Fruit fly (Drosophila melanogaster) whole organism, larva: Measurements from ENCODE around the gene Cp19.

ENCODE experiments used
- noc ChIP-seq: fragments of 200-800 bp; sonication (Bioruptor generic); optimal IDR thresholded peaks from 3 replicates; lab custom pipeline; 2019; ENCODE audit warnings: missing biosample characterization, mild to moderate bottlenecking, missing genetic modification characterization, moderate library complexity

The Cp19 gene

DNA sequence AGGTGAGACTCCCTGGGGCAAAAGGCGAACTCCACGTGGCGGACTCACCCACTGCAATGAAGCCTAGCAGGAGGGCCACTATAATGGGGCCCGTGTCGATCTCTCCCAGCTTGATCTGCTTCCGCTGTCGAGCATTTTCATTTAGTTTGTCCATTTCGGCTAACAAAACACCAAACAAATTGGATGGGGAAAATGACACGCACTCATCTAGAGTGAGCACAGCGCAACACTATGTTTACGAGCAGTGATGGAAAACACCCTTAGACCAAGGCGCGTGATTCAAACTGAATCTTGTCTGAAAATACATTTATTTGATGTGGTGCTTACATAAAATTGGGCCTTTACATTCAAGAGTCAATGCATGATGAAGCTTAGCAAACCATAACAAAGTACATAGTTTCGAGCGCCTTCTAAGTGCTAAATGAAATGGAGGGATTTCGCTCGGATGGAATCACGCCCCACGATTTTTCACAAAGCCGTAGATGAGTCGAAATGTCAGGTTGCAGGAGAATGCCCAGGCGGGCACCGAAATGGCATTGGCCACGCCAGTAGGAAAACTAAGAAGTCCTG is 9.6 kb upstream of the Cp19 start, which contains the start of gene SrpRbeta:
TSS of gene SrpRbeta (minus strand) at position 236 of the 570 bp plus-strand sequence.
- peak; percentile 43 for TF ChIP-seq noc (tag; lab: Kevin White, UChicago)

DNA sequence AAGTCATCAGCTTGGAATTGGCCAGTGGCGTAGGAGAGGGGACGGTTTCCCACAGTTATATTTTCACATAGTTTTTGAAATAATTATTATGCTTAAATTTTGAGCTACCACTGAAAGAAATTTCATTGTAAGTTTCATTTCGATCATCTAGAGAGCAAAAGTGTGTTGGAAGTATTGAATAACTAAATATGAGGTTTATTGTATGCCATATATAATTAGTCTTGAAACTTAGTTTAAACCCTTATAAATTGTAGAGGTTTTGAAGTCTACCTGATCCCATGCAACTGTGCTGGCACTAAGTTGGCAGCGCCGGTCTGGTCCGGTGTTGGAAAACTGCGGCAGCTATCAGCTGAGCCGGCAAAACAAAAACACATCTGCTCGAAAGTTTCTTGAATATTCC is 8.5 kb upstream of the Cp19 start, which contains the start of the genes CG32022 and CG6511:
TSS of gene CG32022 (minus strand) at position 128 of the 400 bp plus-strand sequence.
TSS of gene CG6511 (plus strand) at position 180 of the 400 bp plus-strand sequence.
- peak; percentile 98 for TF ChIP-seq noc (tag; lab: Kevin White, UChicago)

DNA sequence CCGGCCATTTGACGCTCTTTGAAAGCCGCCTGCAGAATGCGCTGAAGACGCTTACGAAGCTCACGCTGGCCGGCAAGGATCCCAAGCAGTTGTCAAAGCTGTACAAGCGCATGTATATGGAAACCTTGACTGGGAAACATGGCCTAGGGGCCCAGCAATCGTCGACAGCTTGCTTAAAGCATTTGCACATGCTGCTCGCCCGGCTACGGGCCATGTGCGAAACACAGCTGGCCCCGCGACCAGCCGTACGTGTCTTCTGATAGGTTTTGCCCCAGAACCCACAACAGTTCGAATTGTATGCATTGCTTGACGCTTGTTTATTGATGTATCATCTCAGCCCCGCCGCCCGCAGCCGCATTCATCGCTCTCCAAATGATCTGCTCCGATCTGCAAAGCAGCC is 4.4 kb upstream of the Cp19 start:
- TF ChIP-seq noc (tag; lab: Kevin White, UChicago) = no peak

DNA sequence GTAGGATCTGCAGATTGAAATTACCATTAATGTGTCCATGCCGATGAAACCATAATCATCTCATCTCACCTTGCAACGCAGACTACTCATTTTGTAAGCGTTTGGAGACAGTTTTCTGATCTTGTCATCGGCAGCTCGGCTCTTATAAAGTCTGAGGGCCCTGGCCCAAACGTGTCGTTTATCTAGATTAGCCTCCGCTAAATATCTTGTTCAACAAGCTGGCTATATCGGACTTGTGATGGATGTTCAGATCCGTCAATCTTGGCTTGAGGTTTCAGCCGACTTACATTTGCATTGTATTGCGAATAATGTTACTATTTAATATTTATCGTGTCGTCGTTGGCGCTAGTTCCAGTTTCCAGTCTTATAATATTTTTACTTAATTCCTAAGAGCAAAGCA is 4.0 kb upstream of the Cp19 start, which contains the start of gene CG43965:
TSS of gene CG43965 (minus strand) at position 101 of the 400 bp plus-strand sequence.
- TF ChIP-seq noc (tag; lab: Kevin White, UChicago) = no peak

DNA sequence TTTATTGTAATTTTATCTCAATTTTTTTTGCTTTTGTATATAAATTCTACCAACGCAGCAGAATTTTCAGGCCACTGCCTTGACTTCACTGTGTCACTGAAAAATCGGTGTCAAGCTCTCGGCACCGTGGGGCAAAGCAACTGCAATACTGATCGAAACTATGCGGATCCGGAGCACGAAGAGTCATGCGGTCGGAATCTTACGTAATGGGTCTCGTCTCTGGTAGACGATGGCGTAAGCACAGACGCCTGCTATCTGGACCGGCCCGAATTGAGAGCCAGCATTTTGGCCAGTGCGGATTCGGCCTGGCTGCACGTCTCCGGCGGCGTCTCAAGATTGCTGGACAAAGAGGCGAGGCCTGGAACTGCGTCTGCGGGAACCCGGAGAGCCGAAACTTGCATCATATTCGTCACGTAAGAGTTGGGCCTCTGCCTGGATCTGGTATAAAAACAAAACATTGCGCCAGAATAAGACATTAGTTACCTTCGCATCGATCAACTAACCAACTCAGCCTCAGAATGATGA is 3.3 kb upstream of the Cp19 start, which contains the start of gene Cp18:
TSS of gene Cp18 (plus strand) at position 475 of the 525 bp plus-strand sequence.
- no peak for TF ChIP-seq noc (tag; lab: Kevin White, UChicago)

DNA sequence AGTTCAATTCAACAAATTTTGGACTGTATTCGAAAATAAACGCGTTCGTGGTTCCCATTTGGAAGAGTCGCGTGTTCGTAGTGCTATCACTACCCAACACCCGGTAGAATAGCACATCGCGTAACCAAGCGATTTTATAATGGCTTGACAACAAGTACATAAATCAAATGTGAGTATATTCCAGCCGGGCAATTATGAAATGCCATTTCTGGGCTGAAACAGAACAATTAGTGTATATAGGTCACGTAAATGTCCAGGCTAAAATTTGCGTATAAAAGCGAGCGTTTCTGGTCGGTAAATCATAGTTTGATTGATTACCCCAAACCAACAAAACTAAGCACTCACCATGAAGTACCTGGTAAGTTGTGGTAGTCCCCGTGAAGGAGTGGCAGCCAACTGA is 1.5 kb upstream of the Cp19 start, which contains the start of gene Cp15:
TSS of gene Cp15 (plus strand) at position 301 of the 400 bp plus-strand sequence.
- TF ChIP-seq noc (tag; lab: Kevin White, UChicago) = no peak

DNA sequence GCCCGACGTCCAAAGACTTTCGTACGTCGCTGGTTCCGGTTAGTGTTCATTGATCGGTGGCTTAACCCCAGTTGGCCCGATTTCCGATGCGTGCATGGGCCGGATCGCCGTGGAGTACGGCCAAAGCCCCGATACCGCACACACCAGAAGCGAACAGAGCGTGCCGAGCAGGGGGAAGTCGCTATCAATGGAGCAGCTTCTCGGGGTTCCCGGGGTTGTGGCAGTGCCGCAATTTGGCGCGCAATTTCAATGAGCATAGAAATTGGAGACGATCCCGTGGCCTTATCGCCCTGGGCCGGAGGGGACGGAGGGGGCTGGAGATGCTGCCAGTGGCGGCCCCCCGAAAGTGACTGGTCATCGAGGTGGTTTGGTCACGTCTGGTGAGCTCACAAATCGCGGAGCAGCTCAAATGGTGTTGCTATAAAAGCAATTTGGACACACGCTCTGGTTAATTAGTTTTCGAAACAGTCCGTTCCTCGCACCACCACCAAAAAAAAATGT is 1.9 kb downstream of the Cp19 start, which contains the start of gene Cp16:
TSS of gene Cp16 (plus strand) at position 451 of the 501 bp plus-strand sequence.
- no peak for TF ChIP-seq noc (tag; lab: Kevin White, UChicago)

DNA sequence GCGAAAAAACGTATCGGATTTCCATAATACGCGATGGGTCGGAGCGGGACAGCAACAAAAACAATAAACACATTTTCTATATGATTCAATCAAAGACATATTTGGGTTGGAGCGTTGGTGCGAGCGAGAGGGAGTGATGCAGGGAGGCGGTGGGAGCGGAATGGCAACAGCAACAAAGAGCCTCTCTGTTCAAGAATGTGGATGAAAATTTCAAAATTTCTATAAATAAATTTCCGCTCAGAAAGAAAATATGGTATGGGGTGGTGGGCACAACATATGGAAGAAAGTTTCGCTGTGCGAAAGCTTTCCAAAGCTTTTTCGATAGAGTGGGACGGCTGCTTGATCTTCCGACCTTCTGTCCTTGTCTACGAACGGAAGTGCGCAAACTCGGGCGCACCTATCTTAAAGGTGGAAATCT is 11.4 kb downstream of the Cp19 start:
- TF ChIP-seq noc (tag; lab: Kevin White, UChicago) = no peak

DNA sequence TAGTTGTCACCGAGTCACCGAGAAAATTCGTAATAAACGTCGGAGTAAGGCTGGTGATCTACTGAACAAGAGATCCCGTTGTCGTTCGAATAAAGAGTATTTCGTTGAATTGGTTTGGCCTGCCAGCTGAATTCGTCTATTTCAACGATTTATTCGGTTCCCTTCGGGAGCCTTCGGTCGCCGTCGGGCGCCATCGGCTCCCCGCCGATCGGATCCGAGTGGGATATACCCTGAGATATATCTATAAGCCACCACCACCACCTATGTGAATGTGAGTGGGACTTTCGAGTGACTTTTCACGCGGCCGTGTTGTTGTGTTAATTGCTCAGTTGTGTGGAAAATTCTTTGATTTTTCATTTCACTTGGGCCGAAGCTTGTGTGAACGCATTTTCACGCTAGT is 15.5 kb downstream of the Cp19 start, which contains the start of gene Prm:
TSS of gene Prm (minus strand) at position 101 of the 400 bp plus-strand sequence.
- TF ChIP-seq noc (tag; lab: Kevin White, UChicago) = no peak

DNA sequence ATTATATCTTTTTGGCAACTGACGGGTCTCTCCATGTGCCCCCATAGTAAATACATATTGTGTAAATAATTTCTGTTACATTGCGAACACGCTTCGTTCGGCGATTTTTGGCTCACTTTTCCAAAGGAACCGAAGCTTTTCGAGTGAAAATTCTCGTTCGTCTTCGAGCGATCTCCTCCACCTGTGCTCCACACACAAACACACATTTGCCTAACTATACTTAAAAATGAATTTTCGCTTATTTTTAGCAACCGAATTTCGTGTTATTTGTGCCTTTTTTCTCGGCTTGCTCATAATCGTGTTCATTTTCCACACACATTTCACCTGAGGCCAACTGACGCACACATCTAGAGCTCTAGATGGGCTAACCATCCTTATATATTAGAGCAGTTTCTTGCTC is 16.9 kb downstream of the Cp19 start:
- TF ChIP-seq noc (tag; lab: Kevin White, UChicago) = no peak

DNA sequence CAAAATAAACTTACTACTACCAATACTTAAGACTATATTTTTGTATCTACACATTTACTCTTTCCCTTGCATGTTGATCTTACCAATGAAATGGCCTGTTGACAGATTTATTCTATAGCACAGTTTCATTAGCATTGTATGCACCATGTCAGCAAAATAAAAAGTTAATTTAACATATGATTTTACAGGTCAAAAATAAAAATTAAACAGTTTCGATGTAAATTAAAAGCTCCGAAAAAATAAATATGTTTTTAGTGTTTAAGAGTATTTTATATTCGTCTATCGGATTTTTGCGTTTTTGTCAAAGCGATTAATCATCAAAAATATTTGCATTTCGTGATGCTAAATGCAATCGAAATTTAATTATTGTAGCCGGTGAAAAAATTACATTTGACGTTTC is 18.7 kb downstream of the Cp19 start:
- no peak for TF ChIP-seq noc (tag; lab: Kevin White, UChicago)

DNA sequence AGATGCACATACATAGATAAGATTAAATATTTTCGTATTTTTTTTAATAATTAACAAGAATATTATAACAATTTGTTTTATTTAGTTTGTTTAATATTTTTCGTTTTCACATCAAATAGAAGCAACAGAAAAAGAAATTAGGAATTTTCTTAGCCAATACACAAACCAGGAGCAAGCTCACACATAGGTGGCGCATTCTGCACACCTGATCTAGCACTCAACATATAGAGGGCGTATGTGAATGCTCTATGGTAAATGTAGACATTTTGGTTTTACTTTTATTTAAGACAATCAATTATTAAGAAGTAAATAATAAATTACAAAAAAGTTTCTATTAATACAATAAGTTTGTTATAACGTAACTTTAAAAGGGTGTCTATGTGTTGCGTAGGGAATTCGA is 19.2 kb downstream of the Cp19 start:
- no peak for TF ChIP-seq noc (tag; lab: Kevin White, UChicago)

DNA sequence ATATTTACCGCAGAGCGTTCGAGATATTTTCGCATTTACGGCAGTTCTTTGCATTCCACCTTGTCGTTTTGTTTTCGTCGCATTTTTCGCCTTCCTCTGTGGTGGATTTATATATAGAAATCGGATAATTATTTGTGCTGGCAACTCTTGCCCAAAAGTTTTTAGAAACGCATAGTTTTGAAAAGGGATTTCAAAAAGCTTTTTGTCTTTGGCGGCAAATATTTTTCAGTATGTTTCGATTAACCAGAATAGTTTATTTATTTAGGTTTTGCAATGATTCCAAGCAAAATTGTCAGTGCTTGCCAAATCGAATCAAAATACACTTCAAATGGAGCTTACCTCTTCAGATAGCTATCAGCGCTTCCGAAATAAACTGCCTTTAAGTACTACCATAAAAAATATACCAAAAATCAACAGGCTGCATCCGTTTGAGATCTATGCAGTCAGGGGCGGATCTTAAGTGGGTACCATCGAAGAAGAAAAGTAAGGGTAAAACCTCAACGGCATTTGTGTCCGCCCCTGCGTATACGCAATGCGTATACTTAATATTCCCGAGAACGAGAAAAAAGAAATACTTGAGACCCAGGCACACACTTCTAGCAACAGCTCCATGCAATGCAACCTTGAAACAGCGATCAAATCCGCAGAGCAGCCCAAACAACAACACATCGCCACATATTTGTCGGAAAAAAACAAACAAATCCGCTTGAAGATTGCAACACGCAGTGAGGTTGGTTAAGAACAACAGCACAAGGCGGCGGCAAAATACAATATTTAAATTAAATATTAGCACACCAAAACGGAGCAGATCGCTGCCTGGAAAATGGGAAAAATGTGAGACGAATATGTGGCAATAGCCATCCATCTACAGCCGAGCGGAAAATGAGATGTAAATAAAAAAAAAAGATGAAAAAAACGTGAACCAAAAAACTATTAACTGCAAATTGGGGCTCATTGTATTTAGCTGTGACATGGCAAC is 20.3 kb downstream of the Cp19 start, which contains the start of gene CG13306:
TSS of gene CG13306 (minus strand) at position 51 of the 979 bp plus-strand sequence.
- no peak for TF ChIP-seq noc (tag; lab: Kevin White, UChicago)

DNA sequence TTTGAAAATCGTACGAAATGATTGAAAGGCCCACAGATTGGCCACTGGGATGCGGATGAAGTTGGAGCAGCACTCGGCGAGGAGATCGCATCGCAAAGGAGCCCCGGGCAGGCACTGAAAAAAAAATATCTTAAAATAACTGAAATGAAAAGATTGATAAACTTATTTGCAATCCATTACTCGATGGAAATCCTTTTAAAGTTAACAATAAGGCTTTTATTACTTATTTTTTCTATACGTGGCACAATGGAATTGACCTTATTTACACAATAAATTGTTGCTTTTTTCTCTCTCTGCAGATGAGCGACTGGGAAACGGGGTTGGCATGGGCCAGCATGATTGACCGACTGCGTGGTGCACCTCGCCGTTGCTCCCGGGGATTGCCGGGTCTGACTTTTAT is 21.6 kb downstream of the Cp19 start:
- no peak for TF ChIP-seq noc (tag; lab: Kevin White, UChicago)

DNA sequence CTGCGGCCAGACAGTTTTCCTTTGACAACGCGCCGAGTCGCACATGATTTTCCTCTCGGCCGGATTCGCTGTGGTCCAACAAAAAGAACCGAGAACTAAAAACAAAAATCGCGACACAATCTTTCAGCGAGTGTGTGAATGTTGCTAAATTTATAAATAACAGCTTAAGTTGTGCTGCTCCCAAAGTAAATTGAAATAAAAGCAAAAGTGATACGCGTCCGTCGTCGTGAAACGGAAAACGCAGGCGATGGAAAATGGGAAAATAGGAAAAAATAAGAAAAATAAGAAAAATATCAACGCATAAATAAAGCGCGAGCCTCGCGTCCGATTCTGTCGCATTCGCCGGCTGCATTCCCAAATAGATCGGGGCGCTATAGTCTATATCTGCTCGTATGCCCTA is 23.9 kb downstream of the Cp19 start, which contains the start of gene Fhos:
TSS of gene Fhos (plus strand) at position 28 of the 400 bp plus-strand sequence.
- no peak for TF ChIP-seq noc (tag; lab: Kevin White, UChicago)
